Fruit fly (Drosophila melanogaster) whole organism, prepupa: ENCODE measurements around the gene CG6184.

Source experiments
- Blimp-1 ChIP-seq: fragments of 200-800 bp; sonication (Bioruptor generic); optimal IDR thresholded peaks from 3 replicates; lab custom pipeline; 2017; ENCODE audit warnings: missing biosample characterization, missing genetic modification characterization, mild to moderate bottlenecking, moderate library complexity, missing genetic modification reagents
- CG10631 ChIP-seq: fragments of 200-800 bp; sonication (Bioruptor generic); optimal IDR thresholded peaks from 2 replicates; lab custom pipeline; 2016; ENCODE audit warnings: missing biosample characterization, missing genetic modification characterization
- CG31627 ChIP-seq: fragments of 200-800 bp; sonication (Bioruptor generic); optimal IDR thresholded peaks from 3 replicates; lab custom pipeline; 2016; ENCODE audit warnings: missing biosample characterization, missing genetic modification characterization
- CG32006 ChIP-seq: fragments of 200-800 bp; sonication (Bioruptor generic); optimal IDR thresholded peaks from 3 replicates; lab custom pipeline; 2017; ENCODE audit warnings: missing biosample characterization, mild to moderate bottlenecking, missing genetic modification characterization
- CG6792 ChIP-seq: fragments of 200-800 bp; sonication (Bioruptor generic); optimal IDR thresholded peaks from 3 replicates; lab custom pipeline; 2016; ENCODE audit warnings: missing biosample characterization, missing genetic modification characterization
- CG6854 ChIP-seq: fragments of 200-800 bp; sonication (Bioruptor generic); optimal IDR thresholded peaks from 2 replicates; lab custom pipeline; 2017; ENCODE audit warnings: missing biosample characterization, mild to moderate bottlenecking, missing genetic modification characterization
- Eip75B ChIP-seq: fragments of 200-800 bp; sonication (Bioruptor generic); optimal IDR thresholded peaks from 3 replicates; lab custom pipeline; 2016; ENCODE audit warnings: missing biosample characterization, missing genetic modification characterization
- OdsH ChIP-seq: fragments of 200-800 bp; sonication (Bioruptor generic); optimal IDR thresholded peaks from 3 replicates; lab custom pipeline; 2016; ENCODE audit warnings: missing biosample characterization, missing genetic modification characterization
- acj6 ChIP-seq: fragments of 200-800 bp; sonication (Bioruptor generic); optimal IDR thresholded peaks from 3 replicates; lab custom pipeline; 2016; ENCODE audit warnings: missing biosample characterization, missing genetic modification characterization
- esn ChIP-seq: fragments of 200-800 bp; sonication (Bioruptor generic); optimal IDR thresholded peaks from 2 replicates; lab custom pipeline; 2016; ENCODE audit warnings: missing biosample characterization, mild to moderate bottlenecking, missing genetic modification characterization, moderate library complexity
- net ChIP-seq: fragments of 200-800 bp; sonication (Bioruptor generic); optimal IDR thresholded peaks from 3 replicates; lab custom pipeline; 2016; ENCODE audit warnings: missing biosample characterization, missing genetic modification characterization
- vri ChIP-seq: fragments of 200-800 bp; sonication (Bioruptor generic); optimal IDR thresholded peaks from 3 replicates; lab custom pipeline; 2016; ENCODE audit warnings: missing biosample characterization, mild to moderate bottlenecking, missing genetic modification characterization

dm6 chr3R:19641498-19642065, 16.1 kb downstream of the CG6184 start:
- TF ChIP-seq net (GFP tag; lab: Kevin White, UChicago) (peak; percentile 78), vri (peak; percentile 79), CG10631 (GFP tag; lab: Kevin White, UChicago) (peak; percentile 80), acj6 (GFP tag; lab: Kevin White, UChicago) (peak; percentile 69), CG32006 (peak; percentile 82), esn (peak; percentile 85), OdsH (peak; percentile 80), Eip75B (peak; percentile 79), CG6854 (GFP tag; lab: Kevin White, UChicago) (no peak), CG31627 (GFP tag; lab: Kevin White, UChicago) (peak; percentile 62), Blimp-1 (GFP tag; lab: Kevin White, UChicago) (peak; percentile 61), CG6792 (peak; percentile 73)
